Worm (Caenorhabditis elegans): Measurements from ENCODE around the gene mbk-1.
A peak's percentile ranks its signal among the peaks of the same experiment; 100 is the strongest.

The mbk-1 gene

DNA sequence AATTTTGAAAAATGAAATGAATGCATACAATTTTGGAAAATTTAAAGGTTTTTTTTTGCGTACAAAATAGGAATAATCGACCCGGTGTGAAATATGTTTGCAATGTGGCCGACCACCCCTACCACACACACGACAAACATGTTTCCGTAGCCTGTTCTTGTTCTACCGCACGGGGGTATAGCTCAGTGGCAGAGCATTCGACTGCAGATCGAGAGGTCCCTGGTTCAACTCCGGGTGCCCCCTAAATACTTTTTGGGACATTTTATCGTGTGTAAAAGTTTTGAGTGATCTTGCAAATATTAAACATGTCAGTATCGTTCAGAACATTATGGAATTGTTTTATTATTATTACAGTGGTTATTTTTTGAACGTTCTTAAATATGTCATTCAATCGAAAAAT, 19.6 kb downstream of the mbk-1 start (continued):
- peak; percentile 60; the same call in 1 of the 2 replicates for TF ChIP-seq mdt-29 (GFP tag; IDR thresholded peaks at IDR 0.05)
- peak; percentile 64 for TF ChIP-seq dve-1 (tag; optimal IDR thresholded peaks at IDR 0.05; ENCODE audit: insufficient read depth)
- peak; percentile 74; the same call in 1 of the 2 replicates for TF ChIP-seq nhr-42 (GFP tag; IDR thresholded peaks at IDR 0.05)
- TF ChIP-seq aha-1 (tag): peak; percentile 97
- TF ChIP-seq dmd-8 (GFP tag; IDR thresholded peaks at IDR 0.05): peak; percentile 89
- no peak for TF ChIP-seq R02D3.7 (tag; optimal IDR thresholded peaks at IDR 0.05)
- TF ChIP-seq lsy-2 (tag; optimal IDR thresholded peaks at IDR 0.05): peak in 1 of 2 experiments; percentile 45
- TF ChIP-seq madf-9 (GFP tag; conservative IDR thresholded peaks at IDR 0.05): peak; percentile 82
- TF ChIP-seq egl-43 (GFP tag; IDR thresholded peaks at IDR 0.05): peak; percentile 95
- no peak for TF ChIP-seq mes-2 (tag; optimal IDR thresholded peaks at IDR 0.05; ENCODE audit: poor library complexity, severe bottlenecking)
- TF ChIP-seq zag-1 (tag; optimal IDR thresholded peaks at IDR 0.05): no peak
- no peak for TF ChIP-seq unc-39 (tag; optimal IDR thresholded peaks at IDR 0.05)
- peak; percentile 79 for TF ChIP-seq arid-1 (GFP tag; conservative IDR thresholded peaks at IDR 0.05)
- no peak for TF ChIP-seq ces-1 (GFP tag; optimal IDR thresholded peaks at IDR 0.05)
- TF ChIP-seq nhr-10 (tag; optimal IDR thresholded peaks at IDR 0.05): no peak
- TF ChIP-seq madf-5 (GFP tag; IDR thresholded peaks at IDR 0.05): 0 out of 4 replicates have a peak, but pooled peaks of 1 of the 2 experiments have one; percentile 68
- peak; percentile 84 for TF ChIP-seq hmg-1.1 (GFP tag; IDR thresholded peaks at IDR 0.05)
- TF ChIP-seq hif-1 (tag; optimal IDR thresholded peaks at IDR 0.05): peak in 1 of 2 experiments; percentile 29
- peak; percentile 13 for TF ChIP-seq nhr-28 (tag; optimal IDR thresholded peaks at IDR 0.05)
- TF ChIP-seq T26A8.4 (GFP tag; IDR thresholded peaks at IDR 0.05): no peak
- TF ChIP-seq dmd-6 (GFP tag; IDR thresholded peaks at IDR 0.05): peak; percentile 76
- TF ChIP-seq ceh-32 (tag; optimal IDR thresholded peaks at IDR 0.05; ENCODE audit: poor library complexity): no peak
- TF ChIP-seq ceh-28 (tag; optimal IDR thresholded peaks at IDR 0.05): no peak
- TF ChIP-seq php-3 (GFP tag; IDR thresholded peaks at IDR 0.05): peak; percentile 69; the same call in 1 of the 2 replicates
- peak; percentile 72 for TF ChIP-seq mep-1 (tag; optimal IDR thresholded peaks at IDR 0.05)
- peak in 1 of 2 experiments; percentile 28 for TF ChIP-seq unc-62 (GFP tag; optimal IDR thresholded peaks at IDR 0.05 in 1 of 2)
- TF ChIP-seq unc-62 (tag; optimal IDR thresholded peaks at IDR 0.05): no peak
- TF ChIP-seq egl-27 (tag; optimal IDR thresholded peaks at IDR 0.05): no peak
- no peak for TF ChIP-seq dpl-1 (GFP tag; optimal IDR thresholded peaks at IDR 0.05)
- peak; percentile 46 to 88 for TF ChIP-seq daf-16 (GFP tag; optimal IDR thresholded peaks at IDR 0.05)
- peak; percentile 38 for TF ChIP-seq daf-16 (tag; optimal IDR thresholded peaks at IDR 0.05)
- peak; percentile 83 for TF ChIP-seq vab-7 (GFP tag; IDR thresholded peaks at IDR 0.05)
- peak; percentile 90 for TF ChIP-seq Y105C5A.15 (GFP tag; IDR thresholded peaks at IDR 0.05)
- no peak for TF ChIP-seq F49E8.2 (tag; optimal IDR thresholded peaks at IDR 0.05; ENCODE audit: borderline replicate concordance)
- peak; percentile 70 for TF ChIP-seq nhr-48 (tag; optimal IDR thresholded peaks at IDR 0.05)
- TF ChIP-seq spr-1 (tag; optimal IDR thresholded peaks at IDR 0.05): peak; percentile 46
- TF ChIP-seq nhr-25 (tag; optimal IDR thresholded peaks at IDR 0.05; ENCODE audit: borderline replicate concordance, insufficient read depth): peak; percentile 9
- TF ChIP-seq hlh-30 (tag; optimal IDR thresholded peaks at IDR 0.05; ENCODE audit: insufficient read depth): peak; percentile 43
- TF ChIP-seq cey-2 (tag; optimal IDR thresholded peaks at IDR 0.05; ENCODE audit: borderline replicate concordance, insufficient read depth): no peak
- TF ChIP-seq dmd-9 (GFP tag; IDR thresholded peaks at IDR 0.05): peak; percentile 68
- TF ChIP-seq ztf-11 (tag; optimal IDR thresholded peaks at IDR 0.05): no peak
- peak; percentile 68 for TF ChIP-seq nhr-102 (tag; optimal IDR thresholded peaks at IDR 0.05)
- no peak for TF ChIP-seq jun-1 (tag; optimal IDR thresholded peaks at IDR 0.05)
- no peak for TF ChIP-seq hlh-11 (tag; optimal IDR thresholded peaks at IDR 0.05)
- TF ChIP-seq ceh-82 (tag; optimal IDR thresholded peaks at IDR 0.05): no peak
- no peak for TF ChIP-seq daf-12 (tag; optimal IDR thresholded peaks at IDR 0.05)
- peak; percentile 62 for TF ChIP-seq rbr-2 (tag; optimal IDR thresholded peaks at IDR 0.05)
- peak; percentile 59 for TF ChIP-seq mxl-3 (GFP tag; optimal IDR thresholded peaks at IDR 0.05)
- no peak for TF ChIP-seq lin-39 (tag; optimal IDR thresholded peaks at IDR 0.05)
- TF ChIP-seq zip-2 (tag; optimal IDR thresholded peaks at IDR 0.05): peak; percentile 19
- 0 out of 2 replicates have a peak, but pooled peaks have one; percentile 54 for TF ChIP-seq tag-97 (GFP tag; IDR thresholded peaks at IDR 0.05)
